Fruit fly (Drosophila melanogaster): Measurements from ENCODE around the gene CG42557.

CG42557 gene

DNA sequence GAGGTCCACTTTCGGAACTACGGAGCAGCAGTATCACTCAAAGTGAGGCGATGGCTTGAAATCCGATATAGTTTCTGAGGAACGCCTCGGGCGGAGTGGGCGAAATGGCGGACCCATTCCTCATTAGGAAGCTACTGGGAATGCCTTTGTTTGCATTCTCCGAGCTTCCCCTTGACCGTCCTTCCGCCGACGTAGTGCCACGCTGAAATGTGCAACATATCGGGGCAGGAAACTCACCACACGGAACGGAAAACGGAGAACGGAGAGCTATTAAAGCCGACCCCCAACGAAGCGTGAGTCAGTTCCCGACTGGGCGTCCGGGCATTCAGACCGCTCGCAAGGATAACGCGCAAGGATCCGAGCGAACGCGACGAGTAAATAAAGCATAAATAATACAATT, 6.1 kb upstream of the CG42557 start, which contains the start of gene CG15522:
TSS of gene CG15522 (plus strand) at position 301 of the 400 bp plus-strand sequence.
- no peak for TF ChIP-seq CG8765 (GFP tag; IDR thresholded peaks at IDR 0.05)
- no peak for TF ChIP-seq Hand (GFP tag; optimal IDR thresholded peaks at IDR 0.05)

DNA sequence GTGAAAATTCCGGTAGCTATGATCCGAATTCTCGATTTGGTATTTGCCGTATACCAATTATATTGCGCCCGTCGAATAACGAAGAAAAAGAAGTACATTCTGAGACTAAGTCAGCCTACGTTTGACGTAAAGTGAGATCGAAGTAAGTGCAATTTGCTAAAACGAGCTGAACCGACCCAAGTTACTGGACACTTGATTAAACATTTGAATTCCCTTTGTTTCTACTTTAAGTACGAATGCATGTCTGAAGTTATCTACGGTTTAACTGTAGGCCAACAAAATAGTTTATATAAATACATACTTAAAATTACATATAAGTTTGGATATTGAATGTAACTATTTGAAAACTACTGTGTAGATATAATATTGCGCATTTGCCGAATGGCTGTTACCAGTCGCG, 2.8 kb upstream of the CG42557 start, which contains the start of gene alpha-Man-Ic:
TSS of gene alpha-Man-Ic (minus strand) at position 101 of the 400 bp plus-strand sequence.
- no peak for TF ChIP-seq dm (GFP tag; optimal IDR thresholded peaks at IDR 0.05)
- TF ChIP-seq nmo (GFP tag; optimal IDR thresholded peaks at IDR 0.05): no peak
- no peak for TF ChIP-seq Fer2 (tag; optimal IDR thresholded peaks at IDR 0.05)
- TF ChIP-seq CG2129 (GFP tag; IDR thresholded peaks at IDR 0.05; ENCODE audit: partially characterized antibody): no peak
- no peak for TF ChIP-seq CG17912 (GFP tag; optimal IDR thresholded peaks at IDR 0.05)
- TF ChIP-seq CG11696 (GFP tag; IDR thresholded peaks at IDR 0.05): no peak
- no peak for TF ChIP-seq CG2116 (GFP tag; optimal IDR thresholded peaks at IDR 0.05)
- no peak for TF ChIP-seq CG12219 (GFP tag; optimal IDR thresholded peaks at IDR 0.05)
- TF ChIP-seq prd (optimal IDR thresholded peaks at IDR 0.05): no peak
- no peak for TF ChIP-seq prd (GFP tag; IDR thresholded peaks at IDR 0.05)
- TF ChIP-seq CG9876 (GFP tag; optimal IDR thresholded peaks at IDR 0.05): no peak
- TF ChIP-seq CG11247 (GFP tag; IDR thresholded peaks at IDR 0.05): no peak
- TF ChIP-seq CG15011 (GFP tag; optimal IDR thresholded peaks at IDR 0.05): no peak
- no peak for TF ChIP-seq Dek (tag; optimal IDR thresholded peaks at IDR 0.05)
- TF ChIP-seq slou (GFP tag; optimal IDR thresholded peaks at IDR 0.05): no peak
- no peak for TF ChIP-seq gfzf (GFP tag; optimal IDR thresholded peaks at IDR 0.05)
- TF ChIP-seq fd96Cb (tag; optimal IDR thresholded peaks at IDR 0.05): no peak

DNA sequence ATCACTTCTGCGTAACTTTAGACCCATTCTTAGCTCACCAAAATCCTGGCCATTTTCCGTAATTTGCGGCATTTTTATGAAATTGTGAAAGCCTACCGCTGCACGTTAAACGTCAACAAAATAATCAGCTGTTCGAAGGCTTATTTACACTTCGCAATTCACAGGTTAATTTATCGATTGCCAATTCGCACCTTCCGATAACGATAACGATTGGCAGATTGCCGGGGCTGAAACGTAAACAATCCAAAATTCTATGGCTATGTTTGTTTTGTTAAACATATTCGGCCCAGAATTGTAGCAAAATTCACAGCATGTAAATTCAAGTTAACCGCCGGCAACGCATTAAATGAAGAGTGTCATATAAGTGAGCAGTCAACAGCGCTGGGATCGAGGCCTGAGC, 2.7 kb downstream of the CG42557 start, which contains the start of the genes eIF2Balpha and Vps13B:
TSS of gene eIF2Balpha (minus strand) at position 133 of the 400 bp plus-strand sequence.
TSS of gene Vps13B (plus strand) at position 223 of the 400 bp plus-strand sequence.
- TF ChIP-seq sisA (GFP tag; IDR thresholded peaks at IDR 0.05) (no peak), tna (GFP tag; IDR thresholded peaks at IDR 0.05; ENCODE audit: partially characterized antibody) (peak; percentile 91), trem (tag; optimal IDR thresholded peaks at IDR 0.05) (no peak), ci (GFP tag; IDR thresholded peaks at IDR 0.05) (peak; percentile 40; the same call in 1 of the 3 replicates), inv (GFP tag; IDR thresholded peaks at IDR 0.05; ENCODE audit: partially characterized antibody) (peak; percentile 61; the same call in 1 of the 2 replicates), pzg (GFP tag; optimal IDR thresholded peaks at IDR 0.05) (peak; percentile 69), CG13123 (GFP tag; optimal IDR thresholded peaks at IDR 0.05) (no peak), so (GFP tag; IDR thresholded peaks at IDR 0.05) (peak; percentile 35; the same call in 1 of the 3 replicates), chinmo (GFP tag; IDR thresholded peaks at IDR 0.05; ENCODE audit: partially characterized antibody) (peak; percentile 87; the same call in 2 of the 4 replicates), ato (GFP tag; IDR thresholded peaks at IDR 0.05; ENCODE audit: partially characterized antibody) (peak; percentile 87), Opbp (GFP tag; IDR thresholded peaks at IDR 0.05; ENCODE audit: partially characterized antibody) (peak; percentile 87; the same call in 2 of the 3 replicates), BEAF-32 (GFP tag; optimal IDR thresholded peaks at IDR 0.05) (peak; percentile 8), Scr (GFP tag; IDR thresholded peaks at IDR 0.05; ENCODE audit: partially characterized antibody) (peak; percentile 70), Atf6 (GFP tag; IDR thresholded peaks at IDR 0.05) (0 out of 2 replicates have a peak, but pooled peaks have one; percentile 33), unc-4 (GFP tag; IDR thresholded peaks at IDR 0.05; ENCODE audit: partially characterized antibody) (peak; percentile 66), bbx (GFP tag; IDR thresholded peaks at IDR 0.05; ENCODE audit: partially characterized antibody) (peak; percentile 94), Bgb (GFP tag; IDR thresholded peaks at IDR 0.05; ENCODE audit: partially characterized antibody) (peak; percentile 95), Deaf1 (tag; optimal IDR thresholded peaks at IDR 0.05) (no peak), HLH4C (GFP tag; IDR thresholded peaks at IDR 0.05; ENCODE audit: partially characterized antibody) (peak; percentile 94), Oaz (GFP tag; IDR thresholded peaks at IDR 0.05) (0 out of 2 replicates have a peak, but pooled peaks have one; percentile 39), CG34224 (GFP tag; IDR thresholded peaks at IDR 0.05; ENCODE audit: partially characterized antibody) (peak; percentile 84), Sox102F (GFP tag; optimal IDR thresholded peaks at IDR 0.05) (peak; percentile 54), CG6791 (GFP tag; IDR thresholded peaks at IDR 0.05; ENCODE audit: partially characterized antibody) (peak; percentile 99), CG2116 (GFP tag; optimal IDR thresholded peaks at IDR 0.05) (peak; percentile 29), MESR4 (GFP tag; optimal IDR thresholded peaks at IDR 0.05) (peak; percentile 35), sens-2 (GFP tag; IDR thresholded peaks at IDR 0.05) (no peak), vnd (GFP tag; IDR thresholded peaks at IDR 0.05; ENCODE audit: partially characterized antibody) (peak; percentile 53; the same call in 1 of the 3 replicates), sd (tag; optimal IDR thresholded peaks at IDR 0.05) (no peak)
